Fruit fly (Drosophila melanogaster) whole organism, pupa: ENCODE data around the gene CG7156.

Experiments
- CG10348 ChIP-seq: fragments of 200-800 bp; sonication (Bioruptor generic); IDR thresholded peaks from 2 replicates; pipeline ENCODE4 v1.3.6; 2022; ENCODE audit warnings: missing biosample characterization, missing genetic modification characterization
- CG12605 ChIP-seq: fragments of 200-800 bp; sonication (Bioruptor generic); IDR thresholded peaks from 2 replicates; pipeline ENCODE4 v1.3.6; 2022; ENCODE audit warnings: missing biosample characterization, missing genetic modification characterization
- CG13204 ChIP-seq: fragments of 200-800 bp; sonication (Bioruptor generic); optimal IDR thresholded peaks from 2 replicates; lab custom pipeline; 2018; ENCODE audit warnings: missing biosample characterization, mild to moderate bottlenecking, missing genetic modification characterization, moderate library complexity
- CG14655 ChIP-seq: fragments of 200-800 bp; sonication (Bioruptor generic); optimal IDR thresholded peaks from 3 replicates; lab custom pipeline; 2017; ENCODE audit warnings: mild to moderate bottlenecking, missing biosample characterization, missing genetic modification reagents, missing genetic modification characterization
- CG15710 ChIP-seq: fragments of 200-800 bp; sonication (Bioruptor generic); optimal IDR thresholded peaks from 2 replicates; lab custom pipeline; 2018; ENCODE audit warnings: missing biosample characterization, mild to moderate bottlenecking, missing genetic modification characterization, moderate library complexity
- CG17806 ChIP-seq: fragments of 200-800 bp; sonication (Bioruptor generic); optimal IDR thresholded peaks from 2 replicates; lab custom pipeline; 2018; ENCODE audit warnings: missing biosample characterization, mild to moderate bottlenecking, missing genetic modification characterization, moderate library complexity
- CG32121 ChIP-seq: fragments of 200-800 bp; sonication (Bioruptor generic); IDR thresholded peaks from 2 replicates; pipeline ENCODE4 v1.3.6; 2022; ENCODE audit warnings: missing biosample characterization, missing genetic modification characterization
- CG34367 ChIP-seq: fragments of 200-800 bp; sonication (Bioruptor generic); optimal IDR thresholded peaks from 2 replicates; lab custom pipeline; 2018; ENCODE audit warnings: missing biosample characterization, mild to moderate bottlenecking, missing genetic modification characterization
- CG4496 ChIP-seq: fragments of 200-800 bp; sonication (Bioruptor generic); IDR thresholded peaks from 3 replicates; pipeline ENCODE4 v1.3.6; 2022; ENCODE audit warnings: missing biosample characterization, missing genetic modification characterization
- CG8159 ChIP-seq: fragments of 200-800 bp; sonication (Bioruptor generic); optimal IDR thresholded peaks from 3 replicates; lab custom pipeline; 2018; ENCODE audit warnings: missing biosample characterization, mild to moderate bottlenecking, missing genetic modification characterization, moderate library complexity
- CG8301 ChIP-seq: fragments of 200-800 bp; sonication (Bioruptor generic); optimal IDR thresholded peaks from 2 replicates; lab custom pipeline; 2018; ENCODE audit warnings: missing biosample characterization, mild to moderate bottlenecking, missing genetic modification characterization
- CG9948 ChIP-seq: fragments of 200-800 bp; sonication (Bioruptor generic); optimal IDR thresholded peaks from 2 replicates; lab custom pipeline; 2018; ENCODE audit warnings: missing biosample characterization, mild to moderate bottlenecking, missing genetic modification characterization, moderate library complexity
- D1 ChIP-seq: fragments of 200-800 bp; sonication (Bioruptor generic); optimal IDR thresholded peaks from 2 replicates; lab custom pipeline; 2018; ENCODE audit warnings: missing biosample characterization, mild to moderate bottlenecking, missing genetic modification characterization, moderate library complexity
- EcR ChIP-seq: fragments of 200-800 bp; sonication (Bioruptor generic); optimal IDR thresholded peaks from 3 replicates; lab custom pipeline; 2019; ENCODE audit warnings: missing biosample characterization, missing genetic modification characterization, mild to moderate bottlenecking, moderate library complexity, missing genetic modification reagents
- Ets98B ChIP-seq: fragments of 200-800 bp; sonication (Bioruptor generic); IDR thresholded peaks from 2 replicates; pipeline ENCODE4 v1.3.6; 2022; ENCODE audit warnings: missing biosample characterization, missing genetic modification characterization
- Pif1A ChIP-seq: fragments of 200-800 bp; sonication (Bioruptor generic); optimal IDR thresholded peaks from 3 replicates; lab custom pipeline; 2016; ENCODE audit warnings: missing biosample characterization, missing genetic modification characterization
- Pif1B ChIP-seq: fragments of 200-800 bp; sonication (Bioruptor generic); optimal IDR thresholded peaks from 3 replicates; lab custom pipeline; 2016; ENCODE audit warnings: missing biosample characterization, missing genetic modification characterization
- Snoo ChIP-seq: fragments of 200-800 bp; sonication (Bioruptor generic); optimal IDR thresholded peaks from 3 replicates; lab custom pipeline; 2017; ENCODE audit warnings: missing biosample characterization, mild to moderate bottlenecking, missing genetic modification characterization, inconsistent platforms
- fd96Ca ChIP-seq: fragments of 200-800 bp; sonication (Bioruptor generic); IDR thresholded peaks from 3 replicates; pipeline ENCODE4 v1.3.6; 2022; ENCODE audit warnings: missing biosample characterization, missing genetic modification characterization
- gl ChIP-seq: fragments of 200-800 bp; sonication (Bioruptor generic); optimal IDR thresholded peaks from 2 replicates; lab custom pipeline; 2018; ENCODE audit warnings: missing biosample characterization, mild to moderate bottlenecking, missing genetic modification characterization
- rn ChIP-seq: fragments of 200-800 bp; sonication (Bioruptor generic); IDR thresholded peaks from 2 replicates; pipeline ENCODE4 v1.3.6; 2022; ENCODE audit warnings: missing biosample characterization, missing genetic modification characterization

The CG7156 gene

dm6 chr3R:18208479-18208878 lies 33.5 kb downstream of the CG7156 start, which contains the start of gene CG44158:
TSS of gene CG44158 (plus strand) at chr3R:18208779.
- no peak for TF ChIP-seq EcR
- TF ChIP-seq CG10348 (GFP tag; lab: Robert Waterston, UW): no peak
- TF ChIP-seq gl (tag; lab: Kevin White, UChicago): no peak
- TF ChIP-seq CG34367 (tag; lab: Kevin White, UChicago): no peak
- TF ChIP-seq fd96Ca (GFP tag; lab: Robert Waterston, UW): no peak
- TF ChIP-seq CG13204 (GFP tag; lab: Kevin White, UChicago): no peak
- TF ChIP-seq CG32121: no peak
- no peak for TF ChIP-seq Snoo (tag; lab: Kevin White, UChicago)
- TF ChIP-seq D1 (tag; lab: Kevin White, UChicago): no peak
- TF ChIP-seq CG15710 (tag; lab: Kevin White, UChicago): no peak
- no peak for TF ChIP-seq CG17806
- TF ChIP-seq CG8159 (tag; lab: Kevin White, UChicago): no peak
- no peak for TF ChIP-seq Pif1A (GFP tag; lab: Kevin White, UChicago)
- TF ChIP-seq CG4496 (GFP tag; lab: Robert Waterston, UW): no peak
- no peak for TF ChIP-seq Ets98B (GFP tag; lab: Robert Waterston, UW)
- no peak for TF ChIP-seq CG14655 (GFP tag; lab: Kevin White, UChicago)
- TF ChIP-seq CG9948: no peak
- TF ChIP-seq, all 21 proteins: peak for 0

dm6 chr3R:18199885-18200249 lies 42.1 kb downstream of the CG7156 start:
- TF ChIP-seq CG15710 (tag; lab: Kevin White, UChicago): no peak
- no peak for TF ChIP-seq CG17806
- no peak for TF ChIP-seq Pif1A (GFP tag; lab: Kevin White, UChicago)
- TF ChIP-seq CG14655 (GFP tag; lab: Kevin White, UChicago): no peak
- no peak for TF ChIP-seq gl (tag; lab: Kevin White, UChicago)
- no peak for TF ChIP-seq fd96Ca (GFP tag; lab: Robert Waterston, UW)
- TF ChIP-seq D1 (tag; lab: Kevin White, UChicago): no peak
- no peak for TF ChIP-seq rn (GFP tag; lab: Robert Waterston, UW)
- no peak for TF ChIP-seq Pif1B (GFP tag; lab: Kevin White, UChicago)
- TF ChIP-seq CG34367 (tag; lab: Kevin White, UChicago): no peak
- TF ChIP-seq CG8159 (tag; lab: Kevin White, UChicago): no peak
- TF ChIP-seq CG8301 (tag; lab: Kevin White, UChicago): no peak
- no peak for TF ChIP-seq CG10348 (GFP tag; lab: Robert Waterston, UW)
- no peak for TF ChIP-seq EcR
- TF ChIP-seq CG13204 (GFP tag; lab: Kevin White, UChicago): no peak
- TF ChIP-seq Ets98B (GFP tag; lab: Robert Waterston, UW): no peak
- TF ChIP-seq CG12605 (GFP tag; lab: Robert Waterston, UW): no peak
- TF ChIP-seq CG9948: no peak
- TF ChIP-seq CG32121: no peak
- TF ChIP-seq CG4496 (GFP tag; lab: Robert Waterston, UW): no peak

DNA sequence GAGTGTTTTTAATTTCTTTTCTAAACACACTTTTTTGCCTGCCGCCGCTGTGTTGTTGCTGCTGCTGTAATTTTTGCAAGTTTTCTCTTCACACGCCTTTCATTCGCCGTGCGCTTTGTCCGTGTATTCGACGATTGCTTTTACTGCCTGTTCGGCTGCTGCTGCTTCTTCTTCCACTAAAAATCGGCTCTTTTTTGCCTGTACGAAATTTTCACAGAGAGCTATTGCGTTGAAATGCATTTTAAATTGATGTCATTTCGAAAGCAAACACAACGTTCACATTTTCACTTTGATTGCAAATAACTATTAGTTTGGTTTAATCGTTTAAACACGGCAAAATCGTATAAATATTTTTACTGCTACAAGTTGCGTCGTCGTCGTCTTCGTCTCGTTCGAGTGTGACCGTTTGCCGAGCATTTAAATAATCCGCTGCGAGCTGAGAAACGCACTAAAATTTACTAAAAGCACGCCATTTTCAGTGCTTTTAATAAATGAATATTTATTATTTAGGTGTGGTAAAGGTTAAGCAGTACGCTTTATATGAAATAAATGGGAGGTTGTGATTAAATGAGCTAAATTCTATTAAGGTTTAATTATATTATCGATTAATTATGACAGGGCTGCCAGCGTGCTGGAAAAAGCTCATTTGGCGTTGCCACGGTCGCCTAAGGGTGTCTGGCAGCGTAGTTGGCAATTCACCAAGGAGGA lies 42.6 kb downstream of the CG7156 start, which contains the start of the genes Ssdp and CG7985:
Ssdp (minus strand) TSS at position 419 of the 708 bp plus-strand sequence.
CG7985 (plus strand) TSS at position 681 of the 708 bp plus-strand sequence.
- no peak for TF ChIP-seq Ets98B (GFP tag; lab: Robert Waterston, UW)
- no peak for TF ChIP-seq rn (GFP tag; lab: Robert Waterston, UW)
- TF ChIP-seq Pif1A (GFP tag; lab: Kevin White, UChicago): no peak
- TF ChIP-seq fd96Ca (GFP tag; lab: Robert Waterston, UW): no peak
- no peak for TF ChIP-seq gl (tag; lab: Kevin White, UChicago)
- TF ChIP-seq CG4496 (GFP tag; lab: Robert Waterston, UW): no peak

DNA sequence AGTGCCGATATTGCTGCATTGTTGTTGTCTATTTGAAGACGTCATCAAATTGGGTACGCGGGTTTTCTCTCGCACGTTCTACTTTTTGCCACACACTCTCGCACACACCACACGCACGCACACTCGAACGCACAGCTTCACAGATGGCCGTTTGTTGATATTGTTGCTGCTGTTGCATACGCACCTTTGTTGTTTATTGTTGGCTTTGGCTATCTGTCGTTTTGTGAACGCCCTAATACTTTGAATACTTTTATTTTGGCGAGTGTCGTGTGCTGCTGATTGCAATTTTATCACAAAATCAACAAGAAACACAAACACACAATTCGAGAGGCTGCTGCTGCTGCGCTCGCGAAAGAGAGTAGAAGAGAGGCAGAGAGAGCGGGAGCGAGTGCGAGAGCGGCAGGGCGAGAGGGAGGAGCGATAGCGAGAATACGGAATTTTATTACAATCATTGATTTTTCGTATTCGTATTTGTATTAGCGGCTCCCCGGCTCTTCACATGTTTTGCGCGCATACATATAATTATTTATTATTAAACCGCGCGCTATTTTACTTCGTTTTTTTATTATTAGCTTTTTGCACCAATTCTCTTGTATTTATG lies 43.3 kb downstream of the CG7156 start:
- TF ChIP-seq CG8159 (tag; lab: Kevin White, UChicago): no peak
- peak; percentile 35 for TF ChIP-seq Snoo (tag; lab: Kevin White, UChicago)
- peak; percentile 54 for TF ChIP-seq gl (tag; lab: Kevin White, UChicago)
- TF ChIP-seq CG13204 (GFP tag; lab: Kevin White, UChicago): peak; percentile 23
- peak; percentile 9 for TF ChIP-seq CG8301 (tag; lab: Kevin White, UChicago)
- TF ChIP-seq Pif1A (GFP tag; lab: Kevin White, UChicago): peak; percentile 31
- no peak for TF ChIP-seq Ets98B (GFP tag; lab: Robert Waterston, UW)
- TF ChIP-seq Pif1B (GFP tag; lab: Kevin White, UChicago): peak; percentile 47

DNA sequence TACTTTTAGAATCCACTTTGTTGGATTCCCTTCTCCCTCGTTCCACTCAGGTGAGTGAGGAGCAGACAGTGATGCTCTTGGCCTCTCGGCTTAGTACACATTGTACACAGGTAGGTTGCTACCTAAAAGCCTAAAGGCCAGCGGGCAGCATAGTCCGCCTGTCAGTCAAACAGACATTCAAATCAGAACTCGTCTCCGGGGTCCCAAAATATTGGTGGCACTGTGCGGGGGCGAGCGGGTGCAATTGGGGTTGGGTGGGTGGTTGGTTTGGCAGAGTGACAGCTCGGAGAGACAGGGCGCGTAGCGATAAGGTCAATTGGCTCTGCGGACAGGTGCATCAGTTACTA lies 44.2 kb downstream of the CG7156 start:
- TF ChIP-seq CG8159 (tag; lab: Kevin White, UChicago): no peak
- TF ChIP-seq fd96Ca (GFP tag; lab: Robert Waterston, UW): no peak
- TF ChIP-seq Snoo (tag; lab: Kevin White, UChicago): no peak
- no peak for TF ChIP-seq Pif1B (GFP tag; lab: Kevin White, UChicago)
- TF ChIP-seq D1 (tag; lab: Kevin White, UChicago): no peak
- no peak for TF ChIP-seq CG34367 (tag; lab: Kevin White, UChicago)
- TF ChIP-seq EcR: no peak
- TF ChIP-seq CG12605 (GFP tag; lab: Robert Waterston, UW): no peak
- no peak for TF ChIP-seq CG17806
- no peak for TF ChIP-seq CG9948
- no peak for TF ChIP-seq rn (GFP tag; lab: Robert Waterston, UW)
- TF ChIP-seq gl (tag; lab: Kevin White, UChicago): no peak
- no peak for TF ChIP-seq CG10348 (GFP tag; lab: Robert Waterston, UW)
- no peak for TF ChIP-seq CG14655 (GFP tag; lab: Kevin White, UChicago)
- TF ChIP-seq, all 21 proteins: peak for 0
